Fruit fly (Drosophila melanogaster): ENCODE data around the gene CG1965.

Gene CG1965

DNA sequence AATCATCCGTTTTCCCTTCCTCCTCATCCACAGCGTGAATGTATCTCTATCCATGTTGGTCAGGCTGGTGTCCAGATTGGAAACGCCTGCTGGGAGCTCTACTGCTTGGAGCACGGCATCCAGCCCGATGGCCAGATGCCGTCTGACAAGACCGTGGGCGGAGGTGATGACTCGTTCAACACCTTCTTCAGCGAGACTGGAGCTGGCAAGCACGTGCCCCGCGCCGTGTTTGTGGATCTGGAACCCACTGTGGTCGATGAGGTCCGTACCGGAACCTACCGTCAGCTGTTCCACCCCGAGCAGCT is 20.0 kb downstream of the CG1965 start:
- TF ChIP-seq CG8159 (tag; optimal IDR thresholded peaks at IDR 0.05) (no peak), CG32121 (GFP tag; IDR thresholded peaks at IDR 0.05) (peak; percentile 26; the same call in 1 of the 2 replicates)

DNA sequence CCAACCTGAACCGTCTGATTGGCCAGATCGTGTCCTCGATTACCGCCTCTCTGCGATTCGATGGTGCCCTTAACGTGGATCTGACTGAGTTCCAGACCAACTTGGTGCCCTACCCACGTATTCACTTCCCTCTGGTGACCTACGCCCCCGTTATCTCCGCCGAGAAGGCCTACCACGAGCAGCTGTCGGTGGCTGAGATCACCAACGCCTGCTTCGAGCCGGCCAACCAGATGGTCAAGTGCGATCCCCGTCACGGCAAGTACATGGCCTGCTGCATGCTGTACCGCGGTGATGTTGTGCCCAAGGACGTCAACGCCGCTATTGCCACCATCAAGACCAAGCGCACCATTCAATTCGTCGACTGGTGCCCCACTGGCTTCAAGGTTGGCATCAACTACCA is 20.7 kb downstream of the CG1965 start:
- no peak for TF ChIP-seq CG4496 (GFP tag; IDR thresholded peaks at IDR 0.05)

DNA sequence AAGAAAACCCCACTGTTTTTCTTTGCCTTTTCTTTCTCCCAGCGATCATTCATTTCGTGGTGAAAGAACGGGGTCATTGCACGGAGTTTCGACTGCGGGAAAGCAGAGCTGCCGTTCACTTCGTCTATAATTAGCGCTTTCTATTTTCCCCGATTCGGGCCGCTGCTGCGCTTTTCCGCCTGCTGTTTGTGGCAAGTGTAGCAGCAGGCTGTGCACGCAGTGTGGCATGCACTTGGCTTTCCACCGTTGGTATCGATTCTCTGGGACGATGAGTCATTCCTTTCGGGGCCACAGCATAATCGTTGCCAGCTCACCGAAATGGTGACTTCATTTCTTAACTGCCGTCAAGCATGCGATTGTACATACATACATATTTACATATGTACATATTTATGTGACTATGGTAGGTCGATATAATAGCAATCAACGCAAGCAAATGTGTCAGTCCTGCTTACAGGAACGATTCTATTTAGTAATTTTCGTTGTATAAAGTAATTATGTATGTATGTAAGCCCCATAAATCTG is 21.7 kb downstream of the CG1965 start:
- TF ChIP-seq D1 (tag; optimal IDR thresholded peaks at IDR 0.05) (no peak), CG10348 (GFP tag; IDR thresholded peaks at IDR 0.05) (no peak), EcR (GFP tag; optimal IDR thresholded peaks at IDR 0.05) (peak; percentile 86), gl (tag; optimal IDR thresholded peaks at IDR 0.05) (no peak), CG9948 (tag; optimal IDR thresholded peaks at IDR 0.05) (no peak), CG8159 (tag; optimal IDR thresholded peaks at IDR 0.05) (no peak), Pif1A (GFP tag; optimal IDR thresholded peaks at IDR 0.05) (peak; percentile 20), CG12605 (GFP tag; IDR thresholded peaks at IDR 0.05) (no peak), fd96Ca (GFP tag; IDR thresholded peaks at IDR 0.05) (peak; percentile 53; the same call in 1 of the 3 replicates), rn (GFP tag; IDR thresholded peaks at IDR 0.05) (no peak), Snoo (tag; optimal IDR thresholded peaks at IDR 0.05) (no peak), CG34367 (tag; optimal IDR thresholded peaks at IDR 0.05) (no peak), CG13204 (GFP tag; optimal IDR thresholded peaks at IDR 0.05) (no peak), Ets98B (GFP tag; IDR thresholded peaks at IDR 0.05) (no peak; the same call in 1 of the 2 replicates), CG15710 (tag; optimal IDR thresholded peaks at IDR 0.05) (no peak), CG14655 (GFP tag; optimal IDR thresholded peaks at IDR 0.05) (no peak), Pif1B (GFP tag; optimal IDR thresholded peaks at IDR 0.05) (no peak), CG4496 (GFP tag; IDR thresholded peaks at IDR 0.05) (0 out of 3 replicates have a peak, but pooled peaks have one; percentile 15), CG17806 (tag; optimal IDR thresholded peaks at IDR 0.05) (no peak), CG8301 (tag; optimal IDR thresholded peaks at IDR 0.05) (no peak), CG32121 (GFP tag; IDR thresholded peaks at IDR 0.05) (no peak)

DNA sequence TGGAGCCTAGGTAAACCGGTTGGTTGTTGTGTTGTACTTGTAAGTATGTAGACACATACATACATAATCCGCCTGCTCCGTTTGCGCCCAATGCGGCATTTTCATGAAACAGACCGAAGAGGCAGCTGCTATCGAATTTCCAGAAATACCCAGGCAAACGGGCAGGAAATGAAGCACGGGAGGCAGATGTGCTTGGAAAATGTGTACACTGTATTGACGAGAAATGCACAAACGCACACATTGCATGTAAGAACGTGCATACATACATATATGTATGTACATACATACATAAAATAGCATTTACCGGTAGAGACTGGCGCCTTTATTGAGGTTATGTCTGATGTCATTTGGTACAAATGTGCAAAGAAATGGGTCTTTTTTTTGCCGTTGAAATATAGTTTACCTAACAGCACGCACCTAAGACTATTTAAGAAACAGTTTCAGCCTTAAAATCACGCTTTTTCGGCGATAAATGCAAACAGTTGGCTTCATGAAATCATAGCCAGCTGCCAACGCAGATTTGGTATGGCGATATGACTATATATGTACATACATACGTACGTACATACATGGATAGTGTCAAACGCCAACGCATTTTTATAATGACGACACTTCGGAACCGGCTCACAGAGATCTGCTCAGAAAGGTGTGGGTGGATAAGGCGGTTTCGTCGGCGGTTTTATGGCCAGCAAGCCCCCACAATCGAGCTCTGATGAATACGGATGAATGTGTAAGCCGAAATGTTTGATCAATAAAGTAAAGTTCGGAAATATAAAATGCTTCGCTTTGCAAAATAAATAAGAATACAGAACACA is 22.5 kb downstream of the CG1965 start:
- TF ChIP-seq CG15710 (tag; optimal IDR thresholded peaks at IDR 0.05) (no peak), EcR (GFP tag; optimal IDR thresholded peaks at IDR 0.05) (no peak), D1 (tag; optimal IDR thresholded peaks at IDR 0.05) (no peak), CG13204 (GFP tag; optimal IDR thresholded peaks at IDR 0.05) (no peak), CG32121 (GFP tag; IDR thresholded peaks at IDR 0.05) (no peak), rn (GFP tag; IDR thresholded peaks at IDR 0.05) (no peak), Snoo (tag; optimal IDR thresholded peaks at IDR 0.05) (no peak), CG4496 (GFP tag; IDR thresholded peaks at IDR 0.05) (peak; percentile 45; the same call in 1 of the 3 replicates), CG12605 (GFP tag; IDR thresholded peaks at IDR 0.05) (no peak), CG8159 (tag; optimal IDR thresholded peaks at IDR 0.05) (peak; percentile 32), Pif1A (GFP tag; optimal IDR thresholded peaks at IDR 0.05) (no peak), CG10348 (GFP tag; IDR thresholded peaks at IDR 0.05) (no peak), Ets98B (GFP tag; IDR thresholded peaks at IDR 0.05) (no peak), CG8301 (tag; optimal IDR thresholded peaks at IDR 0.05) (no peak), CG14655 (GFP tag; optimal IDR thresholded peaks at IDR 0.05) (no peak), CG17806 (tag; optimal IDR thresholded peaks at IDR 0.05) (no peak), CG9948 (tag; optimal IDR thresholded peaks at IDR 0.05) (no peak)

DNA sequence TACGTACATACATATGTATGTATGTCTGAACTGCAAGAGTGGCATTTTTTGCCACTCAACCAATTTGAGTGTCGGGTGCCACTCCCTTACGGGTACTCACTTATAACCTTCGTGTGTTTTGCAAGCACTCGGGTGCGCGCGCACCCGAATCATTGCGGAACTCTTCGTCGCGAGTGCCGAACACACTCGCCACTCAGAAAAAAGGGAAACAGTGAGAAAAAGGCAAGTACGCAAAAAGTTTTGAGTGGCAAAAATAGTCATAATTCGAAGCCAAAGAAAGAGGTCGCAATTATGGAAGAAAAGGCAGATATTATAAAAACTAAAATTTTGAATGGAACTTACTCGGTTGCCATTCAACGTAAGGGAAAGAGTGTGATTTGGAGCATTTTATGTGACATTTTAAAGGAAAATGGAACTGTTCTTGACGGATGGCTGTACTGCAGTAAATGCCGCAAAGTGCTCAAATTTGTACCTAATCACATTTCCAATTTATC is 23.2 kb downstream of the CG1965 start:
- TF ChIP-seq Pif1A (GFP tag; optimal IDR thresholded peaks at IDR 0.05), result peak; percentile 6
- TF ChIP-seq CG32121 (GFP tag; IDR thresholded peaks at IDR 0.05), result peak; percentile 14; the same call in 1 of the 2 replicates
- no peak for TF ChIP-seq CG8301 (tag; optimal IDR thresholded peaks at IDR 0.05)
- TF ChIP-seq Pif1B (GFP tag; optimal IDR thresholded peaks at IDR 0.05), result no peak
- TF ChIP-seq Snoo (tag; optimal IDR thresholded peaks at IDR 0.05), result no peak
- TF ChIP-seq CG8159 (tag; optimal IDR thresholded peaks at IDR 0.05), result no peak
- TF ChIP-seq CG34367 (tag; optimal IDR thresholded peaks at IDR 0.05), result no peak
- no peak for TF ChIP-seq D1 (tag; optimal IDR thresholded peaks at IDR 0.05)
- peak; percentile 5 for TF ChIP-seq CG17806 (tag; optimal IDR thresholded peaks at IDR 0.05)
- TF ChIP-seq CG9948 (tag; optimal IDR thresholded peaks at IDR 0.05), result no peak
- no peak for TF ChIP-seq EcR (GFP tag; optimal IDR thresholded peaks at IDR 0.05)
- TF ChIP-seq CG15710 (tag; optimal IDR thresholded peaks at IDR 0.05), result peak; percentile 10
- TF ChIP-seq CG10348 (GFP tag; IDR thresholded peaks at IDR 0.05), result no peak
- no peak for TF ChIP-seq CG12605 (GFP tag; IDR thresholded peaks at IDR 0.05)
- no peak for TF ChIP-seq CG14655 (GFP tag; optimal IDR thresholded peaks at IDR 0.05)
- no peak; the same call in 2 of the 3 replicates for TF ChIP-seq fd96Ca (GFP tag; IDR thresholded peaks at IDR 0.05)
- TF ChIP-seq CG13204 (GFP tag; optimal IDR thresholded peaks at IDR 0.05), result no peak
- no peak for TF ChIP-seq Ets98B (GFP tag; IDR thresholded peaks at IDR 0.05)
- no peak; the same call in 2 of the 3 replicates for TF ChIP-seq CG4496 (GFP tag; IDR thresholded peaks at IDR 0.05)
- no peak for TF ChIP-seq rn (GFP tag; IDR thresholded peaks at IDR 0.05)
- no peak for TF ChIP-seq gl (tag; optimal IDR thresholded peaks at IDR 0.05)

DNA sequence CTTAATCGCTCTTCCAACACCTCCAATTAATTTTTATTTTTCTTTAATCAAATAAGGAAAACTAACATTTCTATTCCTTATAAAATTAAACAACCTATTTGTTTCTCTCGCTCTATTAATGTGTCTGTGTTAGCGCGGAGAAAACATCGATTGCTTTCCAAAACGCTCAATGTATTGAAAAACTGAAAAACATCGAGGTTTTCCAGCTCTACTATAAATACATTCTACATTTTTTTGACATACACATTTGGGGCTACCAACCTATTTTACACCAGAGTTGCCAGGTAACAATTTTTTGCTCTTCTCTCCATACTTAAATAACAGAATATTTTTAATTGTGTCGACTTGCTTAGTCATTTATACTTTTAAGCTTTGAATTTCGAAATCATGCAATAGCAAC is 24.7 kb downstream of the CG1965 start:
- TF ChIP-seq CG17806 (tag; optimal IDR thresholded peaks at IDR 0.05) (no peak), CG9948 (tag; optimal IDR thresholded peaks at IDR 0.05) (no peak), Pif1B (GFP tag; optimal IDR thresholded peaks at IDR 0.05) (no peak), CG14655 (GFP tag; optimal IDR thresholded peaks at IDR 0.05) (no peak), fd96Ca (GFP tag; IDR thresholded peaks at IDR 0.05) (no peak), Ets98B (GFP tag; IDR thresholded peaks at IDR 0.05) (no peak), CG32121 (GFP tag; IDR thresholded peaks at IDR 0.05) (no peak), CG12605 (GFP tag; IDR thresholded peaks at IDR 0.05) (no peak), rn (GFP tag; IDR thresholded peaks at IDR 0.05) (no peak), gl (tag; optimal IDR thresholded peaks at IDR 0.05) (no peak), CG34367 (tag; optimal IDR thresholded peaks at IDR 0.05) (no peak), CG8301 (tag; optimal IDR thresholded peaks at IDR 0.05) (no peak), CG10348 (GFP tag; IDR thresholded peaks at IDR 0.05) (no peak), CG8159 (tag; optimal IDR thresholded peaks at IDR 0.05) (no peak), D1 (tag; optimal IDR thresholded peaks at IDR 0.05) (no peak), CG13204 (GFP tag; optimal IDR thresholded peaks at IDR 0.05) (no peak), EcR (GFP tag; optimal IDR thresholded peaks at IDR 0.05) (no peak), Pif1A (GFP tag; optimal IDR thresholded peaks at IDR 0.05) (no peak), CG4496 (GFP tag; IDR thresholded peaks at IDR 0.05) (no peak), CG15710 (tag; optimal IDR thresholded peaks at IDR 0.05) (no peak)
